Worm (Caenorhabditis elegans) whole organism, late embryonic: Measurements from ENCODE around the gene C16B8.3.

Experiments
- C08G9.2 ChIP-seq: sonication (generic microtip); optimal IDR thresholded peaks from 2 replicates; lab custom pipeline; 2016; ENCODE audit warnings: mild to moderate bottlenecking, missing genetic modification characterization, moderate library complexity, missing compliant biosample characterization
- K09A11.1 ChIP-seq: sonication (generic microtip); optimal IDR thresholded peaks from 2 replicates; lab custom pipeline; 2017; ENCODE audit warnings: antibody characterized with exemption, mild to moderate bottlenecking, missing genetic modification characterization, missing compliant biosample characterization; ENCODE audit not compliant: insufficient read depth
- Y22D7AL.16 ChIP-seq: sonication (generic microtip); optimal IDR thresholded peaks from 2 replicates; lab custom pipeline; 2016; ENCODE audit warnings: missing genetic modification characterization, missing compliant biosample characterization
- ahr-1 ChIP-seq: sonication (generic microtip); optimal IDR thresholded peaks from 2 replicates; lab custom pipeline; 2016; ENCODE audit warnings: missing genetic modification characterization, missing compliant biosample characterization
- ama-1 ChIP-seq: fragments of 150-350 bp; optimal IDR thresholded peaks from 2 replicates; lab custom pipeline; 2014
- ceh-14 ChIP-seq: sonication (generic microtip); optimal IDR thresholded peaks from 2 replicates; lab custom pipeline; 2016; ENCODE audit warnings: missing genotype, missing genetic modification characterization, missing compliant biosample characterization
- ceh-18 ChIP-seq: sonication (generic microtip); optimal IDR thresholded peaks from 2 replicates; lab custom pipeline; 2016; ENCODE audit warnings: missing genetic modification characterization, missing compliant biosample characterization
- ceh-19 ChIP-seq: fragments of 200-800 bp; sonication (Bioruptor generic); optimal IDR thresholded peaks from 2 replicates; lab custom pipeline; 2018; ENCODE audit warnings: mild to moderate bottlenecking, missing genetic modification characterization, missing compliant biosample characterization
- ceh-2 ChIP-seq: sonication (generic microtip); optimal IDR thresholded peaks from 2 replicates; lab custom pipeline; 2016; ENCODE audit warnings: missing genotype, missing genetic modification characterization, missing compliant biosample characterization
- ceh-22 ChIP-seq: sonication (generic microtip); optimal IDR thresholded peaks from 2 replicates; lab custom pipeline; 2017; ENCODE audit warnings: missing biosample characterization, missing genetic modification characterization
- ceh-30 ChIP-seq: fragments of 150-350 bp; optimal IDR thresholded peaks from 2 replicates; lab custom pipeline; 2014; ENCODE audit warnings: missing biosample characterization, missing genetic modification characterization
- ceh-34 ChIP-seq: sonication (generic microtip); optimal IDR thresholded peaks from 2 replicates; lab custom pipeline; 2016; ENCODE audit warnings: mild to moderate bottlenecking, missing genetic modification characterization, missing compliant biosample characterization
- ceh-45 ChIP-seq: fragments of 200-800 bp; sonication (Bioruptor generic); IDR thresholded peaks from 2 replicates; pipeline ENCODE4 v1.3.6; 2022; ENCODE audit warnings: missing genetic modification reagents, missing genetic modification characterization, missing compliant biosample characterization
- ceh-6 ChIP-seq: fragments of 200-800 bp; sonication (Bioruptor generic); optimal IDR thresholded peaks from 2 replicates; lab custom pipeline; 2018; ENCODE audit warnings: mild to moderate bottlenecking, missing genetic modification characterization, missing compliant biosample characterization
- ceh-9 ChIP-seq: sonication (generic microtip); optimal IDR thresholded peaks from 2 replicates; lab custom pipeline; 2016; ENCODE audit warnings: mild to moderate bottlenecking, missing genetic modification characterization, inconsistent platforms, missing compliant biosample characterization
- dve-1 ChIP-seq: sonication (generic microtip); optimal IDR thresholded peaks from 2 replicates; lab custom pipeline; 2017; ENCODE audit warnings: antibody characterized with exemption, mild to moderate bottlenecking, missing genetic modification characterization, missing compliant biosample characterization
- elt-2 ChIP-seq: sonication (generic microtip); optimal IDR thresholded peaks from 2 replicates; lab custom pipeline; 2016; ENCODE audit warnings: missing genetic modification reagents, missing genetic modification characterization, missing compliant biosample characterization
- ets-4 ChIP-seq: sonication (generic microtip); optimal IDR thresholded peaks from 2 replicates; lab custom pipeline; 2016; ENCODE audit warnings: missing genetic modification characterization, missing compliant biosample characterization
- fax-1 ChIP-seq: sonication (generic microtip); optimal IDR thresholded peaks from 2 replicates; lab custom pipeline; 2016; ENCODE audit warnings: missing genotype, missing genetic modification characterization, missing compliant biosample characterization
- fkh-10 ChIP-seq: fragments of 150-350 bp; optimal IDR thresholded peaks from 2 replicates; lab custom pipeline; 2014; ENCODE audit warnings: missing biosample characterization, missing genetic modification reagents, missing genetic modification characterization
- gmeb-2 ChIP-seq: sonication (generic microtip); optimal IDR thresholded peaks from 2 replicates; lab custom pipeline; 2016; ENCODE audit warnings: missing genetic modification characterization, inconsistent platforms, missing compliant biosample characterization
- hlh-15 ChIP-seq: sonication (generic microtip); optimal IDR thresholded peaks from 2 replicates; lab custom pipeline; 2016; ENCODE audit warnings: missing genetic modification characterization, missing compliant biosample characterization
- hlh-6 ChIP-seq: sonication (generic microtip); optimal IDR thresholded peaks from 2 replicates; lab custom pipeline; 2016; ENCODE audit warnings: missing genotype, missing genetic modification characterization, missing compliant biosample characterization
- hlh-8 ChIP-seq: sonication (generic microtip); optimal IDR thresholded peaks from 2 replicates; lab custom pipeline; 2016; ENCODE audit warnings: missing genotype, missing genetic modification characterization, missing compliant biosample characterization
- lim-6 ChIP-seq: sonication (generic microtip); optimal IDR thresholded peaks from 2 replicates; lab custom pipeline; 2016; ENCODE audit warnings: missing genetic modification characterization, missing compliant biosample characterization
- madf-2 ChIP-seq: sonication (generic microtip); optimal IDR thresholded peaks from 2 replicates; lab custom pipeline; 2017; ENCODE audit warnings: missing genetic modification characterization, missing compliant biosample characterization
- nhr-11 ChIP-seq: fragments of 150-350 bp; optimal IDR thresholded peaks from 2 replicates; lab custom pipeline; 2014; ENCODE audit warnings: missing biosample characterization, missing genetic modification characterization
- npax-4 ChIP-seq: sonication (generic microtip); optimal IDR thresholded peaks from 2 replicates; lab custom pipeline; 2016; ENCODE audit warnings: missing genetic modification characterization, missing compliant biosample characterization
- odd-2 ChIP-seq: sonication (generic microtip); optimal IDR thresholded peaks from 2 replicates; lab custom pipeline; 2017; ENCODE audit warnings: antibody characterized with exemption, mild to moderate bottlenecking, missing genetic modification characterization, missing compliant biosample characterization
- pag-3 ChIP-seq: sonication (generic microtip); optimal IDR thresholded peaks from 2 replicates; lab custom pipeline; 2016; ENCODE audit warnings: missing compliant biosample characterization, missing genetic modification characterization, borderline replicate concordance
- pat-9 ChIP-seq: fragments of 200-800 bp; sonication (Bioruptor generic); optimal IDR thresholded peaks from 2 replicates; lab custom pipeline; 2018; ENCODE audit warnings: mild to moderate bottlenecking, missing genetic modification characterization, moderate library complexity, missing compliant biosample characterization
- pax-1 ChIP-seq: fragments of 150-350 bp; optimal IDR thresholded peaks from 2 replicates; lab custom pipeline; 2014; ENCODE audit warnings: missing biosample characterization, missing genetic modification characterization
- pha-2 ChIP-seq: sonication (generic microtip); optimal IDR thresholded peaks from 2 replicates; lab custom pipeline; 2017; ENCODE audit warnings: mild to moderate bottlenecking, missing genetic modification characterization, missing compliant biosample characterization
- pros-1 ChIP-seq: fragments of 150-350 bp; optimal IDR thresholded peaks from 2 replicates; lab custom pipeline; 2014; ENCODE audit warnings: missing biosample characterization, missing genetic modification reagents, missing genetic modification characterization
- rnt-1 ChIP-seq: sonication (generic microtip); optimal IDR thresholded peaks from 2 replicates; lab custom pipeline; 2016; ENCODE audit warnings: missing genetic modification characterization, missing compliant biosample characterization
- sdc-2 ChIP-seq: sonication (generic microtip); optimal IDR thresholded peaks from 2 replicates; lab custom pipeline; 2016; ENCODE audit warnings: missing genotype, missing genetic modification characterization, missing compliant biosample characterization
- sox-2 ChIP-seq: fragments of 200-800 bp; sonication (Bioruptor generic); IDR thresholded peaks from 2 replicates; pipeline ENCODE4 v1.3.6; 2022; ENCODE audit warnings: missing genetic modification reagents, missing genetic modification characterization, missing compliant biosample characterization
- sox-4 ChIP-seq: sonication (generic microtip); optimal IDR thresholded peaks from 2 replicates; lab custom pipeline; 2017; ENCODE audit warnings: mild to moderate bottlenecking, missing genetic modification characterization, inconsistent platforms, missing compliant biosample characterization
- syd-9 ChIP-seq: sonication (generic microtip); optimal IDR thresholded peaks from 2 replicates; lab custom pipeline; 2016; ENCODE audit warnings: mild to moderate bottlenecking, missing genetic modification characterization, moderate library complexity, missing compliant biosample characterization
- tbx-2 ChIP-seq: sonication (generic microtip); optimal IDR thresholded peaks from 2 replicates; lab custom pipeline; 2016; ENCODE audit warnings: missing genetic modification characterization, missing compliant biosample characterization
- tbx-7 ChIP-seq: sonication (generic microtip); optimal IDR thresholded peaks from 2 replicates; lab custom pipeline; 2016; ENCODE audit warnings: missing genotype, missing genetic modification characterization, missing compliant biosample characterization
- ttx-3 ChIP-seq: sonication (generic microtip); optimal IDR thresholded peaks from 2 replicates; lab custom pipeline; 2016; ENCODE audit warnings: missing genetic modification reagents, missing genetic modification characterization, missing compliant biosample characterization
- unc-3 ChIP-seq, 2 experiments: fragments of 200-800 bp in 1 of 2; sonication (Bioruptor generic) in 1 of 2; sonication (generic microtip) in 1 of 2; conservative IDR thresholded peaks in 1 of 2; optimal IDR thresholded peaks in 1 of 2; 2 replicates each; pipeline versions ENCODE4 v1.3.6 to Lab custom; 2016 to 2022; ENCODE audit warnings: missing compliant biosample characterization in 2 of 2, missing genetic modification characterization in 2 of 2, missing genetic modification reagents in 1 of 2
- unc-55 ChIP-seq: sonication (generic microtip); optimal IDR thresholded peaks from 2 replicates; lab custom pipeline; 2017; ENCODE audit warnings: missing biosample characterization, missing genetic modification reagents, missing genetic modification characterization
- unc-86 ChIP-seq: sonication (generic microtip); optimal IDR thresholded peaks from 2 replicates; lab custom pipeline; 2016; ENCODE audit warnings: missing genetic modification characterization, missing compliant biosample characterization
- ztf-16 ChIP-seq: sonication (generic microtip); optimal IDR thresholded peaks from 2 replicates; lab custom pipeline; 2017; ENCODE audit warnings: missing genetic modification characterization, missing compliant biosample characterization

Gene C16B8.3

DNA sequence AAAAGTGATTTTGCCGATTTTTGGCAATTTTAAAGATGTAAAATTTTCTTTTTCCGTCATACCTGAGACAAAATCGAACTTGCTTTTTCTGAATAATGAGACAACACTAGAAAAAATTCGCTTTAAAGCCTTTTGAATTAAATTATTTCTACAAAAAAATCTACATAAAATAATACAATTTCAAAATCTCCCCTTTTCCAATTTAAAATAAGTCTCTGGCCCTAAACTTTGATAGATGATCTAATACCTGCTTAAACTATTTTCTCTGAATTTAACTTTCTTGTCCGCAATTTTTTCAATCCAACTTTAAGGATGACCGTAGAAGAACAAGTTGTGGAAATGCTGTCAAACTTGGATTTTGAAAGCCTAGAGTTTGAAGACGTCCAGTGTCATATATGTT lies 34.8 kb upstream of the C16B8.3 start, which contains the start of gene R02E12.12:
Gene R02E12.12 (plus strand): TSS at position 301 of the 400 bp plus-strand sequence.
- TF ChIP-seq fkh-10 (GFP tag; lab: Kevin White, UChicago) (no peak), lim-6 (no peak), ets-4 (tag; lab: Kevin White, UChicago) (no peak), sox-4 (no peak), ceh-6 (GFP tag; lab: Kevin White, UChicago) (no peak), pha-2 (tag; lab: Kevin White, UChicago) (no peak), C08G9.2 (tag; lab: Kevin White, UChicago) (no peak), dve-1 (tag; lab: Kevin White, UChicago) (no peak), ceh-9 (tag; lab: Kevin White, UChicago) (no peak), ttx-3 (no peak)

DNA sequence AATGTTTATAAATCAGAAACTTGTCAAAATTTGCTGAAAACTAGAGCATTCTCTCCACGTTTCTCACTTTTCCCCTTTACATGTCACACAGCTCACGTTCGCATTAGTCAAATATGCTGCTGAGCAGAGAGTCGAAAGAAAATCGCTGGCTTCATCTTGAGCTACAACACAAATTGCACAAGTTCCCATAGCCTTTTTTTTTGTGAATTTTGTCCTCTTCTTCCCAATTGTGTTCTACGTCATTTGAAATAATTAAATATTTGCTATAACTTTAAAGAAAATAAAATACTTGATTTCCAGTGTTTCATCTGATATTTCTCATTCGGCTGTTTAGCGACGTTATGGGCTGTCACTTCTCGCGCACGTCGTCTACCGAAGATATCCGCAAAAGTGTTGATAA lies 28.6 kb upstream of the C16B8.3 start, which contains the start of gene R02E12.5:
Gene R02E12.5 (plus strand): TSS at position 301 of the 400 bp plus-strand sequence.
- TF ChIP-seq ets-4 (tag; lab: Kevin White, UChicago) (no peak), tbx-2 (tag; lab: Kevin White, UChicago) (no peak), gmeb-2 (tag; lab: Kevin White, UChicago) (no peak), ceh-9 (tag; lab: Kevin White, UChicago) (no peak), sox-2 (GFP tag; lab: Robert Waterston, UW) (no peak), ceh-45 (GFP tag; lab: Robert Waterston, UW) (no peak), ceh-6 (GFP tag; lab: Kevin White, UChicago) (no peak), ztf-16 (tag; lab: Kevin White, UChicago) (no peak), rnt-1 (tag; lab: Kevin White, UChicago) (no peak), fkh-10 (GFP tag; lab: Kevin White, UChicago) (no peak), unc-86 (tag; lab: Kevin White, UChicago) (no peak), npax-4 (tag; lab: Kevin White, UChicago) (no peak), ahr-1 (tag; lab: Kevin White, UChicago) (no peak), madf-2 (no peak)
- TF ChIP-seq, all 69 proteins: peak for 0

DNA sequence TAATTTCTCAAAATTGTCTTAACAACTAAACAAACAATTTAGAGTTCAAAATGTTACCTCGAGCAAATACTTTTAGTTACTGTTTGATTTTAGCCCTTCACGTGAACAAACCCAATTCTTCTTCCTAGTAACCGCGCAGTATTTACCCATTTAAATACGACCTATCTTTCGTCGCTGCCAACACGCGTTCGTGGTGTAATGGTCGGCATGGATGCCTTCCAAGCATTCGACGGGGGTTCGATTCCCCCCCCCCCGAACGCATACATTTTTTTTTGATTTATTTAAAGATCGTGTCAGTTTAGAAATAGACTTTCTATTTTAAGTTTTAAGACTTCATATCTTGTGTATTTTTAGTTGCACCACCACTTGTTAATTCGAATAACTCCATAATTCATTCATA lies 26.0 kb upstream of the C16B8.3 start:
- no peak for TF ChIP-seq npax-4 (tag; lab: Kevin White, UChicago)
- TF ChIP-seq pax-1 (tag; lab: Kevin White, UChicago) = no peak
- no peak for TF ChIP-seq fkh-10 (GFP tag; lab: Kevin White, UChicago)
- TF ChIP-seq ceh-14 (tag; lab: Kevin White, UChicago) = peak; percentile 15
- TF ChIP-seq ceh-18 (tag; lab: Kevin White, UChicago) = no peak
- no peak for TF ChIP-seq pros-1 (tag; lab: Kevin White, UChicago)
- TF ChIP-seq ceh-45 (GFP tag; lab: Robert Waterston, UW) = 0 out of 2 replicates have a peak, but pooled peaks have one; percentile 9
- no peak for TF ChIP-seq tbx-7 (tag; lab: Kevin White, UChicago)
- peak; percentile 21 for TF ChIP-seq ztf-16 (tag; lab: Kevin White, UChicago)
- no peak for TF ChIP-seq syd-9 (tag; lab: Kevin White, UChicago)
- peak; percentile 27 for TF ChIP-seq C08G9.2 (tag; lab: Kevin White, UChicago)
- no peak for TF ChIP-seq unc-55 (GFP tag; lab: Kevin White, UChicago)
- TF ChIP-seq nhr-11 (tag; lab: Kevin White, UChicago) = no peak
- peak; percentile 45 for TF ChIP-seq unc-3 (GFP tag; conservative IDR thresholded peaks at IDR 0.05; lab: Robert Waterston, UW)
- TF ChIP-seq unc-3 (tag; optimal IDR thresholded peaks at IDR 0.05; lab: Kevin White, UChicago) = peak; percentile 33
- TF ChIP-seq hlh-6 (tag; lab: Kevin White, UChicago) = peak; percentile 52
- peak; percentile 25 for TF ChIP-seq K09A11.1
- peak; percentile 33 for TF ChIP-seq hlh-15 (tag; lab: Kevin White, UChicago)
- no peak for TF ChIP-seq lim-6
- TF ChIP-seq sdc-2 = peak; percentile 47
- TF ChIP-seq elt-2 = peak; percentile 40
- no peak for TF ChIP-seq pat-9 (tag; lab: Kevin White, UChicago)
- no peak for TF ChIP-seq ceh-34 (tag; lab: Kevin White, UChicago)
- peak; percentile 65 for TF ChIP-seq ceh-6 (GFP tag; lab: Kevin White, UChicago)
- TF ChIP-seq pag-3 = no peak
- no peak for TF ChIP-seq hlh-8 (tag; lab: Kevin White, UChicago)
- peak; percentile 38 for TF ChIP-seq Y22D7AL.16 (tag; lab: Kevin White, UChicago)
- TF ChIP-seq ets-4 (tag; lab: Kevin White, UChicago) = no peak
- peak; percentile 63 for TF ChIP-seq ceh-19 (GFP tag; lab: Kevin White, UChicago)
- TF ChIP-seq ceh-22 = no peak
- no peak for TF ChIP-seq odd-2 (tag; lab: Kevin White, UChicago)
- TF ChIP-seq sox-2 (GFP tag; lab: Robert Waterston, UW) = peak; percentile 44; the same call in 1 of the 2 replicates
- TF ChIP-seq ceh-30 (tag; lab: Kevin White, UChicago) = no peak
- peak; percentile 32 for TF ChIP-seq tbx-2 (tag; lab: Kevin White, UChicago)
- TF ChIP-seq ama-1 (lab: Kevin White, UChicago) = no peak
- peak; percentile 43 for TF ChIP-seq fax-1 (tag; lab: Kevin White, UChicago)
- no peak for TF ChIP-seq ceh-2 (tag; lab: Kevin White, UChicago)
